Worm (Caenorhabditis elegans) whole organism, late embryonic: ENCODE measurements around the gene mpst-7.

Experiments used
- pros-1 ChIP-seq: fragments of 150-350 bp; optimal IDR thresholded peaks from 2 replicates; lab custom pipeline; 2014; ENCODE audit warnings: missing biosample characterization, missing genetic modification reagents, missing genetic modification characterization
- syd-9 ChIP-seq: sonication (generic microtip); optimal IDR thresholded peaks from 2 replicates; lab custom pipeline; 2016; ENCODE audit warnings: mild to moderate bottlenecking, missing genetic modification characterization, moderate library complexity, missing compliant biosample characterization

- TF ChIP-seq syd-9 (tag; lab: Kevin White, UChicago) = no peak
- no peak for TF ChIP-seq pros-1 (tag; lab: Kevin White, UChicago)
Observed at ce11 chrV:13006754-13007153, 45.8 kb upstream of the mpst-7 start.
